Fruit fly (Drosophila melanogaster) whole organism, embryonic: ENCODE data around the gene MED14.
A peak's percentile ranks its signal among the peaks of the same experiment; 100 is the strongest.

Experiments used
- Ada2b ChIP-seq: fragments of 200-800 bp; sonication (Bioruptor generic); IDR thresholded peaks from 2 replicates; pipeline ENCODE4 v1.3.6; 2022; ENCODE audit warnings: missing biosample characterization, missing genetic modification characterization
- Antp ChIP-seq: fragments of 200-800 bp; sonication (Bioruptor generic); optimal IDR thresholded peaks from 3 replicates; lab custom pipeline; 2016; ENCODE audit warnings: missing biosample characterization, missing genetic modification characterization
- Atf3 ChIP-seq: fragments of 200-800 bp; sonication (Bioruptor generic); optimal IDR thresholded peaks from 3 replicates; lab custom pipeline; 2016; ENCODE audit warnings: missing biosample characterization, missing genetic modification characterization
- Blimp-1 ChIP-seq: fragments of 200-800 bp; sonication (Bioruptor generic); optimal IDR thresholded peaks from 3 replicates; lab custom pipeline; 2018; ENCODE audit warnings: missing biosample characterization, missing genetic modification characterization, mild to moderate bottlenecking, moderate library complexity, missing genetic modification reagents
- Bteb2 ChIP-seq: fragments of 200-800 bp; sonication (Bioruptor generic); optimal IDR thresholded peaks from 2 replicates; lab custom pipeline; 2016; ENCODE audit warnings: missing biosample characterization, missing genetic modification characterization
- CG1024 ChIP-seq: fragments of 200-800 bp; sonication (Bioruptor generic); IDR thresholded peaks from 2 replicates; pipeline ENCODE4 v1.3.6; 2022; ENCODE audit warnings: missing biosample characterization, missing genetic modification characterization
- CG10979 ChIP-seq: fragments of 200-800 bp; sonication (Bioruptor generic); optimal IDR thresholded peaks from 2 replicates; lab custom pipeline; 2018; ENCODE audit warnings: missing biosample characterization, mild to moderate bottlenecking, missing genetic modification characterization, moderate library complexity
- CG11696 ChIP-seq: fragments of 200-800 bp; sonication (Bioruptor generic); IDR thresholded peaks from 2 replicates; pipeline ENCODE4 v1.3.6; 2022; ENCODE audit warnings: missing biosample characterization, missing genetic modification characterization
- CG14050 ChIP-seq: fragments of 200-800 bp; sonication (Bioruptor generic); IDR thresholded peaks from 3 replicates; pipeline ENCODE4 v1.3.6; 2022; ENCODE audit warnings: missing biosample characterization, missing genetic modification characterization
- CG16779 ChIP-seq: fragments of 200-800 bp; sonication (Bioruptor generic); IDR thresholded peaks from 2 replicates; pipeline ENCODE4 v1.3.6; 2022; ENCODE audit warnings: missing biosample characterization, missing genetic modification characterization
- CG16813 ChIP-seq: fragments of 200-800 bp; sonication (Bioruptor generic); IDR thresholded peaks from 3 replicates; pipeline ENCODE4 v1.3.6; 2022; ENCODE audit warnings: missing biosample characterization, missing genetic modification characterization; ENCODE audit not compliant: partially characterized antibody
- CG18599 ChIP-seq: fragments of 200-800 bp; sonication (Bioruptor generic); optimal IDR thresholded peaks from 3 replicates; lab custom pipeline; 2017; ENCODE audit warnings: missing biosample characterization, missing genetic modification characterization, mild to moderate bottlenecking, moderate library complexity, missing genetic modification reagents
- CG2116 ChIP-seq: fragments of 200-800 bp; sonication (Bioruptor generic); optimal IDR thresholded peaks from 3 replicates; lab custom pipeline; 2018; ENCODE audit warnings: missing biosample characterization, mild to moderate bottlenecking, missing genetic modification characterization
- CG3163 ChIP-seq: fragments of 200-800 bp; sonication (Bioruptor generic); optimal IDR thresholded peaks from 3 replicates; lab custom pipeline; 2016; ENCODE audit warnings: missing biosample characterization, missing genetic modification characterization
- CG33213 ChIP-seq: fragments of 200-800 bp; sonication (Bioruptor generic); optimal IDR thresholded peaks from 3 replicates; lab custom pipeline; 2016; ENCODE audit warnings: missing biosample characterization, missing genetic modification characterization
- CG3726 ChIP-seq: fragments of 200-800 bp; sonication (Bioruptor generic); IDR thresholded peaks from 3 replicates; pipeline ENCODE4, ENCODE4 v1.3.6; 2022; ENCODE audit warnings: missing biosample characterization, missing genetic modification characterization
- CG3995 ChIP-seq: fragments of 200-800 bp; sonication (Bioruptor generic); optimal IDR thresholded peaks from 3 replicates; lab custom pipeline; 2016; ENCODE audit warnings: missing biosample characterization, missing genetic modification characterization
- CG7271 ChIP-seq: fragments of 200-800 bp; sonication (Bioruptor generic); optimal IDR thresholded peaks from 2 replicates; lab custom pipeline; 2018; ENCODE audit warnings: missing biosample characterization, mild to moderate bottlenecking, missing genetic modification characterization, moderate library complexity
- CG7928 ChIP-seq: fragments of 200-800 bp; sonication (Bioruptor generic); optimal IDR thresholded peaks from 2 replicates; lab custom pipeline; 2017; ENCODE audit warnings: missing biosample characterization, mild to moderate bottlenecking, missing genetic modification characterization
- CG8388 ChIP-seq: fragments of 200-800 bp; sonication (Bioruptor generic); optimal IDR thresholded peaks from 2 replicates; lab custom pipeline; 2019; ENCODE audit warnings: missing biosample characterization, mild to moderate bottlenecking, missing genetic modification characterization, moderate library complexity
- Dfd ChIP-seq, 2 experiments: fragments of >200 bp; optimal IDR thresholded peaks; 2 replicates each; lab custom pipeline; 2017; ENCODE audit warnings: missing biosample characterization in 2 of 2, missing genetic modification characterization in 2 of 2
- Eip74EF ChIP-seq, 2 experiments: fragments of 200-800 bp in 1 of 2; fragments of >200 bp in 1 of 2; sonication (Bioruptor generic) in 1 of 2; optimal IDR thresholded peaks; 2 replicates each; lab custom pipeline; 2017 to 2019; ENCODE audit warnings: missing biosample characterization in 2 of 2, missing genetic modification characterization in 2 of 2, mild to moderate bottlenecking in 1 of 2, moderate library complexity in 1 of 2
- Gsc ChIP-seq: fragments of 200-800 bp; sonication (Bioruptor generic); IDR thresholded peaks from 2 replicates; pipeline ENCODE4 v1.3.6; 2022; ENCODE audit warnings: missing biosample characterization, missing genetic modification characterization
- H2.0 ChIP-seq: fragments of 200-800 bp; sonication (Bioruptor generic); IDR thresholded peaks from 2 replicates; pipeline ENCODE4 v1.3.6; 2022; ENCODE audit warnings: missing biosample characterization, missing genetic modification characterization
- Hr78 ChIP-seq, 2 experiments: fragments of 200-800 bp in 1 of 2; fragments of >200 bp in 1 of 2; sonication (Bioruptor generic) in 1 of 2; optimal IDR thresholded peaks; 2 replicates each; lab custom pipeline; 2017 to 2019; ENCODE audit warnings: missing biosample characterization in 2 of 2, missing genetic modification characterization in 2 of 2, mild to moderate bottlenecking in 1 of 2, moderate library complexity in 1 of 2
- Lpt ChIP-seq: fragments of >200 bp; optimal IDR thresholded peaks from 2 replicates; lab custom pipeline; 2018; ENCODE audit warnings: missing biosample characterization, missing genetic modification characterization
- NfI ChIP-seq: fragments of 200-800 bp; sonication (Bioruptor generic); optimal IDR thresholded peaks from 3 replicates; lab custom pipeline; 2018; ENCODE audit warnings: missing biosample characterization, mild to moderate bottlenecking, missing genetic modification characterization, moderate library complexity
- Oaz ChIP-seq: fragments of 200-800 bp; sonication (Bioruptor generic); IDR thresholded peaks from 2 replicates; pipeline ENCODE4 v1.3.6; 2022; ENCODE audit warnings: missing biosample characterization, missing genetic modification characterization
- Opbp ChIP-seq: fragments of 200-800 bp; sonication (Bioruptor generic); IDR thresholded peaks from 3 replicates; pipeline ENCODE4 v1.3.6; 2022; ENCODE audit warnings: missing biosample characterization, missing genetic modification characterization; ENCODE audit not compliant: partially characterized antibody
- Rfx ChIP-seq: fragments of 200-800 bp; sonication (Bioruptor generic); IDR thresholded peaks from 2 replicates; pipeline ENCODE4 v1.3.6; 2022; ENCODE audit warnings: missing biosample characterization, missing genetic modification characterization
- Tbp ChIP-seq: fragments of >200 bp; optimal IDR thresholded peaks from 2 replicates; lab custom pipeline; 2018; ENCODE audit warnings: missing biosample characterization, missing genetic modification characterization
- bcd ChIP-seq: fragments of 200-800 bp; sonication (Bioruptor generic); optimal IDR thresholded peaks from 2 replicates; lab custom pipeline; 2017; ENCODE audit warnings: missing biosample characterization, mild to moderate bottlenecking, missing genetic modification characterization
- chm ChIP-seq: fragments of 200-800 bp; sonication (Bioruptor generic); IDR thresholded peaks from 2 replicates; pipeline ENCODE4 v1.3.6; 2022; ENCODE audit warnings: missing biosample characterization, missing genetic modification characterization
- dysf ChIP-seq: fragments of 200-800 bp; sonication (Bioruptor generic); IDR thresholded peaks from 3 replicates; pipeline ENCODE4 v1.3.6; 2022; ENCODE audit warnings: missing biosample characterization, missing genetic modification characterization
- ftz-f1 ChIP-seq: fragments of 200-800 bp; sonication (Bioruptor generic); optimal IDR thresholded peaks from 2 replicates; lab custom pipeline; 2016; ENCODE audit warnings: missing biosample characterization, missing genetic modification characterization
- gce ChIP-seq: fragments of 200-800 bp; sonication (Bioruptor generic); IDR thresholded peaks from 3 replicates; pipeline ENCODE4 v1.3.6; 2022; ENCODE audit warnings: missing biosample characterization, missing genetic modification characterization
- h ChIP-seq: fragments of >200 bp; optimal IDR thresholded peaks from 2 replicates; lab custom pipeline; 2017
- jigr1 ChIP-seq: fragments of 200-800 bp; sonication (Bioruptor generic); IDR thresholded peaks from 3 replicates; pipeline ENCODE4 v1.3.6; 2022; ENCODE audit warnings: missing biosample characterization, missing genetic modification characterization
- jumu ChIP-seq: fragments of 200-800 bp; sonication (Bioruptor generic); optimal IDR thresholded peaks from 3 replicates; lab custom pipeline; 2016; ENCODE audit warnings: missing biosample characterization, missing genetic modification characterization
- lmd ChIP-seq: fragments of 200-800 bp; sonication (Bioruptor generic); IDR thresholded peaks from 2 replicates; pipeline ENCODE4 v1.3.6; 2022; ENCODE audit warnings: missing biosample characterization, missing genetic modification characterization
- nerfin-1 ChIP-seq: fragments of 200-800 bp; sonication (Bioruptor generic); optimal IDR thresholded peaks from 3 replicates; lab custom pipeline; 2019; ENCODE audit warnings: missing biosample characterization, mild to moderate bottlenecking, missing genetic modification characterization, moderate library complexity
- oc ChIP-seq: fragments of 200-800 bp; sonication (Bioruptor generic); optimal IDR thresholded peaks from 2 replicates; lab custom pipeline; 2018; ENCODE audit warnings: missing biosample characterization, mild to moderate bottlenecking, missing genetic modification characterization, moderate library complexity
- pnt ChIP-seq: fragments of 200-800 bp; sonication (Bioruptor generic); optimal IDR thresholded peaks from 3 replicates; lab custom pipeline; 2016; ENCODE audit warnings: missing biosample characterization, missing genetic modification characterization
- prd ChIP-seq, 3 experiments: fragments of >200 bp in 2 of 3; fragments of 200-800 bp in 1 of 3; sonication (Bioruptor generic) in 1 of 3; optimal IDR thresholded peaks in 2 of 3; IDR thresholded peaks in 1 of 3; 2 replicates in 2 of 3; 3 replicates in 1 of 3; pipeline versions ENCODE4 v1.3.6 to Lab custom; 2017 to 2022; ENCODE audit warnings: missing biosample characterization in 1 of 3, missing genetic modification characterization in 1 of 3
- row ChIP-seq: fragments of 200-800 bp; sonication (Bioruptor generic); IDR thresholded peaks from 3 replicates; pipeline ENCODE4 v1.3.6; 2022; ENCODE audit warnings: missing biosample characterization, missing genetic modification characterization
- run ChIP-seq: fragments of 200-800 bp; sonication (Bioruptor generic); optimal IDR thresholded peaks from 3 replicates; lab custom pipeline; 2018; ENCODE audit warnings: missing biosample characterization, mild to moderate bottlenecking, missing genetic modification characterization
- sim ChIP-seq: fragments of 200-800 bp; sonication (Bioruptor generic); IDR thresholded peaks from 2 replicates; pipeline ENCODE4 v1.3.6; 2022; ENCODE audit warnings: missing biosample characterization, missing genetic modification characterization
- sima ChIP-seq: fragments of 200-800 bp; sonication (Bioruptor generic); optimal IDR thresholded peaks from 2 replicates; lab custom pipeline; 2016; ENCODE audit warnings: missing biosample characterization, missing genetic modification characterization
- so ChIP-seq: fragments of 200-800 bp; sonication (Bioruptor generic); IDR thresholded peaks from 3 replicates; pipeline ENCODE4 v1.3.6; 2022; ENCODE audit warnings: missing biosample characterization, missing genetic modification characterization
- sob ChIP-seq: fragments of 200-800 bp; sonication (Bioruptor generic); IDR thresholded peaks from 2 replicates; pipeline ENCODE4 v1.3.6; 2022; ENCODE audit warnings: missing biosample characterization, missing genetic modification characterization

Gene MED14

DNA sequence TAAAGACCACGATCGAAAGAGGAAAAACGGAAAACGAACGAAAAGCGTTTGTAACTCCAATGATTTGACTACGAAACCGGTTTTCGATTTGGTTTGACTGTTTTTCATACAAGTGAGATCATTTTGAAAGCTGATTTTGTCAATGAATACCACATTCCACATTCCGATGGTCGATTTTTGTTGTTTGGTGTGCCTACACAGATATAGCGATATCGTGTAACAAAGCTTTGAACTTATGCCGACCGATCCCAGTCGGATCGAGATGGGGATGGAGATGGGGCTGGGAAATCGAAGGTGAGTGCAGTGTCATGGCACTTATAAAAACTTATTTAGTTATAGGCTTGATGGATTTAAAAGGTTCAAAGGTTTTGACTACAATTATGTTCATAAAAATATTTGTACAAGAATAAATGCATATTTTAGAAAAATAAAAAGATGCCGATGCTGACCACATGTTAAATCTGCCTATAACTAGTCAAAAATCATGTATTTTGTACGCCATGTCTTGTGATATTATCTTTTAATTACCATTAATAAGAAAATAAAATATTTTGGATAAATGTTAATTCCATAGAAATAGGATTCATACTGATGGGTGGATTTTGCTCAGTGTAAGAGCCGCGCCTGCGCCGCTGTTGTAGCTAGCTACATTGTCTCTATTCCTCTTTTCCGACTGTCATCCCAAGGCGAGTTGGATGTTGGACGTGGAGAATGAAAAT is 49.3 kb downstream of the MED14 start (continued):
- TF ChIP-seq CG7928 (no peak), Eip74EF (GFP tag; optimal IDR thresholded peaks at IDR 0.05; lab: Kevin White, UChicago) (peak in 1 of 2 experiments; percentile 44), Dfd (GFP tag; optimal IDR thresholded peaks at IDR 0.05; lab: Kevin White, UChicago) (no peak), CG10979 (tag; lab: Kevin White, UChicago) (peak; percentile 80), CG1024 (no peak), CG14050 (GFP tag; lab: Robert Waterston, UW) (no peak), CG16779 (GFP tag; lab: Robert Waterston, UW) (no peak), Rfx (GFP tag; lab: Robert Waterston, UW) (peak; percentile 42; the same call in 1 of the 2 replicates), CG2116 (GFP tag; lab: Kevin White, UChicago) (no peak), Hr78 (GFP tag; optimal IDR thresholded peaks at IDR 0.05; lab: Kevin White, UChicago) (no peak), CG11696 (no peak), sim (no peak), CG8388 (GFP tag; lab: Kevin White, UChicago) (peak; percentile 76), CG33213 (GFP tag; lab: Kevin White, UChicago) (no peak), Antp (GFP tag; lab: Kevin White, UChicago) (no peak), H2.0 (GFP tag; lab: Robert Waterston, UW) (no peak; the same call in 1 of the 2 replicates), chm (GFP tag; lab: Robert Waterston, UW) (no peak), prd (optimal IDR thresholded peaks at IDR 0.05; lab: Kevin White, UChicago) (no peak), prd (GFP tag; IDR thresholded peaks at IDR 0.05; lab: Robert Waterston, UW) (peak; percentile 64; the same call in 2 of the 3 replicates), Bteb2 (GFP tag; lab: Kevin White, UChicago) (no peak), CG18599 (GFP tag; lab: Kevin White, UChicago) (peak; percentile 50), sima (GFP tag; lab: Kevin White, UChicago) (no peak), CG16813 (GFP tag; lab: Robert Waterston, UW) (no peak), oc (tag; lab: Kevin White, UChicago) (no peak), Gsc (GFP tag; lab: Robert Waterston, UW) (no peak), nerfin-1 (tag; lab: Kevin White, UChicago) (peak; percentile 43), CG7271 (no peak), ftz-f1 (GFP tag; lab: Kevin White, UChicago) (no peak), jigr1 (GFP tag; lab: Robert Waterston, UW) (no peak), NfI (GFP tag; lab: Kevin White, UChicago) (peak; percentile 21), CG3726 (GFP tag; lab: Robert Waterston, UW) (no peak), Atf3 (GFP tag; lab: Kevin White, UChicago) (no peak), Opbp (GFP tag; lab: Robert Waterston, UW) (no peak), h (lab: Kevin White, UChicago) (no peak), so (peak; percentile 48; the same call in 1 of the 3 replicates), run (tag; lab: Kevin White, UChicago) (no peak), Blimp-1 (GFP tag; lab: Kevin White, UChicago) (peak; percentile 63), Ada2b (GFP tag; lab: Robert Waterston, UW) (no peak), pnt (GFP tag; lab: Kevin White, UChicago) (no peak), CG3995 (GFP tag; lab: Kevin White, UChicago) (no peak), Oaz (GFP tag; lab: Robert Waterston, UW) (no peak), bcd (GFP tag; lab: Kevin White, UChicago) (peak; percentile 48), row (GFP tag; lab: Robert Waterston, UW) (peak; percentile 65), lmd (no peak; the same call in 1 of the 2 replicates), gce (GFP tag; lab: Robert Waterston, UW) (peak; percentile 64; the same call in 2 of the 3 replicates), Lpt (GFP tag; lab: Kevin White, UChicago) (no peak), CG3163 (GFP tag; lab: Kevin White, UChicago) (no peak), sob (GFP tag; lab: Robert Waterston, UW) (no peak), dysf (GFP tag; lab: Robert Waterston, UW) (peak; percentile 66), Tbp (GFP tag; lab: Kevin White, UChicago) (no peak), jumu (GFP tag; lab: Kevin White, UChicago) (no peak)
